Worm (Caenorhabditis elegans) whole organism, early embryonic: ENCODE measurements around the gene F10C1.8.

Experiments used
- B0310.2 ChIP-seq: sonication (generic microtip); optimal IDR thresholded peaks from 2 replicates; lab custom pipeline; 2016; ENCODE audit warnings: mild to moderate bottlenecking, missing genetic modification characterization, missing compliant biosample characterization
- ama-1 ChIP-seq: fragments of 150-350 bp; optimal IDR thresholded peaks from 2 replicates; lab custom pipeline; 2014
- ceh-36 ChIP-seq: sonication (generic microtip); optimal IDR thresholded peaks from 2 replicates; lab custom pipeline; 2016; ENCODE audit warnings: missing genetic modification characterization, inconsistent platforms, missing compliant biosample characterization
- flt-1 ChIP-seq: fragments of 200-800 bp; sonication (Bioruptor generic); IDR thresholded peaks from 2 replicates; pipeline ENCODE4 v1.3.6; 2022; ENCODE audit warnings: missing genetic modification characterization, missing compliant biosample characterization
- tbx-11 ChIP-seq: fragments of 200-800 bp; sonication (Bioruptor generic); IDR thresholded peaks from 2 replicates; pipeline ENCODE4 v1.3.6; 2022; ENCODE audit warnings: missing genetic modification characterization, missing compliant biosample characterization

ce11 chrII:5804288-5804687 is 50.0 kb downstream of the F10C1.8 start:
- no peak for TF ChIP-seq ama-1
- no peak for TF ChIP-seq flt-1 (GFP tag; lab: Robert Waterston, UW)
- TF ChIP-seq tbx-11 (GFP tag; lab: Robert Waterston, UW) = no peak
- TF ChIP-seq ceh-36 (tag; lab: Kevin White, UChicago) = no peak
- no peak for TF ChIP-seq B0310.2 (tag; lab: Kevin White, UChicago)
